Fruit fly (Drosophila melanogaster) whole organism, wandering third instar larva: ENCODE measurements around the gene AlkB.

Source experiments
- CG32264 ChIP-seq: fragments of 200-800 bp; sonication (Bioruptor generic); optimal IDR thresholded peaks from 2 replicates; lab custom pipeline; 2016; ENCODE audit warnings: missing biosample characterization, missing genetic modification characterization
- CrebA ChIP-seq: fragments of 200-800 bp; sonication (Bioruptor generic); optimal IDR thresholded peaks from 2 replicates; lab custom pipeline; 2016; ENCODE audit warnings: missing biosample characterization, mild to moderate bottlenecking, missing genetic modification characterization, borderline replicate concordance
- HLH106 ChIP-seq: fragments of 200-800 bp; optimal IDR thresholded peaks from 3 replicates; lab custom pipeline; 2019; ENCODE audit warnings: missing biosample characterization, mild to moderate bottlenecking, missing genetic modification characterization, moderate library complexity
- Hr78 ChIP-seq: fragments of >200 bp; optimal IDR thresholded peaks from 2 replicates; lab custom pipeline; 2017; ENCODE audit warnings: missing biosample characterization, missing genetic modification characterization
- Hr83 ChIP-seq: fragments of 200-300 bp; sonication (Bioruptor generic); optimal IDR thresholded peaks from 2 replicates; lab custom pipeline; 2016; ENCODE audit warnings: missing biosample characterization, mild to moderate bottlenecking, missing genetic modification characterization, moderate library complexity; ENCODE audit not compliant: poor library complexity, severe bottlenecking
- Jra ChIP-seq: sonication (Bioruptor generic); optimal IDR thresholded peaks from 2 replicates; lab custom pipeline; 2016; ENCODE audit warnings: missing biosample characterization, missing genetic modification characterization
- N ChIP-seq: fragments of >200 bp; optimal IDR thresholded peaks from 2 replicates; lab custom pipeline; 2018; ENCODE audit warnings: missing biosample characterization, missing external identifiers, missing genetic modification characterization
- dl ChIP-seq, 2 experiments: fragments of 175-275, 200-275 bp in 1 of 2; fragments of 200-275 bp in 1 of 2; sonication (Bioruptor generic); optimal IDR thresholded peaks; lab custom pipeline; 2018; ENCODE audit warnings: mild to moderate bottlenecking in 2 of 2, missing biosample characterization in 2 of 2, missing genetic modification characterization in 2 of 2, moderate library complexity in 2 of 2; ENCODE audit not compliant: partially characterized antibody in 2 of 2, insufficient read depth in 1 of 2
- ey ChIP-seq: fragments of 200-800 bp; sonication (Bioruptor generic); optimal IDR thresholded peaks from 2 replicates; lab custom pipeline; 2016; ENCODE audit warnings: missing biosample characterization, missing genetic modification characterization
- foxo ChIP-seq, 2 experiments: fragments of 200-800 bp; sonication (Bioruptor generic); optimal IDR thresholded peaks; 2 replicates in 1 of 2; 3 replicates in 1 of 2; lab custom pipeline; 2016 to 2017; ENCODE audit warnings: missing biosample characterization in 2 of 2, missing genetic modification characterization in 2 of 2
- fru ChIP-seq: fragments of 200-800 bp; sonication (Bioruptor generic); optimal IDR thresholded peaks from 3 replicates; lab custom pipeline; 2016; ENCODE audit warnings: missing biosample characterization, mild to moderate bottlenecking, missing genetic modification characterization
- psq ChIP-seq: fragments of 200-800 bp; sonication (Bioruptor generic); optimal IDR thresholded peaks from 3 replicates; lab custom pipeline; 2017; ENCODE audit warnings: missing biosample characterization, mild to moderate bottlenecking, missing genetic modification characterization, moderate library complexity
- rgr ChIP-seq: fragments of 200-800 bp; sonication (Bioruptor generic); optimal IDR thresholded peaks from 3 replicates; lab custom pipeline; 2016; ENCODE audit warnings: missing biosample characterization, mild to moderate bottlenecking, missing genetic modification characterization
- sage ChIP-seq: fragments of 200-800 bp; sonication (Bioruptor generic); optimal IDR thresholded peaks from 2 replicates; lab custom pipeline; 2016; ENCODE audit warnings: missing biosample characterization, mild to moderate bottlenecking, missing genetic modification characterization
- tai ChIP-seq: sonication (Bioruptor generic); optimal IDR thresholded peaks from 2 replicates; lab custom pipeline; 2016; ENCODE audit warnings: missing biosample characterization, missing genetic modification characterization

The AlkB gene

DNA sequence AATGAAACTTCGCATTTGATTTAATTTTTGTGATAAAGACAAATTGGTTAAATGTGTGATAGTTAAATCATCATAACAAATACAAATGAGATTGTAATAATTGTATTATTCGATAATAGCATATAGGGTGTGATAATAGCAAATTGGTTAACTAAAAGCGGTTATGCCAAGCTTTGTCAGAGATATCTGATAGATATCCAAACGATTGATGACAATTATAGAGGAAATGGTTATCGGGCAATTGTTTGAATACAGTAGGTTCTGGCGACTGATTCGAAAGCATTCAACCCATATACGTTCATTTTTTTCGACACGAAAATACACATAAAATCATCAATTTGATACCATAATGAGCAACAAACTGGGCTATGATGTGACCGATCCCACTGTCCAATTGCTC is 50.0 kb downstream of the AlkB start, which contains the start of gene CG8509:
TSS of gene CG8509 (plus strand) at position 301 of the 400 bp plus-strand sequence.
- no peak for TF ChIP-seq CrebA (GFP tag; lab: Kevin White, UChicago)
- TF ChIP-seq ey = no peak
- no peak for TF ChIP-seq foxo (GFP tag; optimal IDR thresholded peaks at IDR 0.05; lab: Kevin White, UChicago)
- TF ChIP-seq sage = no peak
- TF ChIP-seq N (GFP tag; lab: Kevin White, UChicago) = no peak
- TF ChIP-seq Hr83 = no peak
- no peak for TF ChIP-seq fru (GFP tag; lab: Kevin White, UChicago)
- no peak for TF ChIP-seq tai (GFP tag; lab: Kevin White, UChicago)
- no peak for TF ChIP-seq rgr (GFP tag; lab: Kevin White, UChicago)
- no peak for TF ChIP-seq Jra (GFP tag; lab: Kevin White, UChicago)
- TF ChIP-seq HLH106 (tag; lab: Kevin White, UChicago) = no peak
- TF ChIP-seq CG32264 (GFP tag; lab: Kevin White, UChicago) = no peak
- no peak for TF ChIP-seq dl (GFP tag; optimal IDR thresholded peaks at IDR 0.05; lab: Kevin White, UChicago; ENCODE audit: insufficient read depth in 1 of 2, partially characterized antibody in 2 of 2)
- no peak for TF ChIP-seq Hr78 (GFP tag; lab: Kevin White, UChicago)
- TF ChIP-seq psq (GFP tag; lab: Kevin White, UChicago) = no peak
